Fruit fly (Drosophila melanogaster): Measurements from ENCODE around the gene Osi23.

The Osi23 gene

DNA sequence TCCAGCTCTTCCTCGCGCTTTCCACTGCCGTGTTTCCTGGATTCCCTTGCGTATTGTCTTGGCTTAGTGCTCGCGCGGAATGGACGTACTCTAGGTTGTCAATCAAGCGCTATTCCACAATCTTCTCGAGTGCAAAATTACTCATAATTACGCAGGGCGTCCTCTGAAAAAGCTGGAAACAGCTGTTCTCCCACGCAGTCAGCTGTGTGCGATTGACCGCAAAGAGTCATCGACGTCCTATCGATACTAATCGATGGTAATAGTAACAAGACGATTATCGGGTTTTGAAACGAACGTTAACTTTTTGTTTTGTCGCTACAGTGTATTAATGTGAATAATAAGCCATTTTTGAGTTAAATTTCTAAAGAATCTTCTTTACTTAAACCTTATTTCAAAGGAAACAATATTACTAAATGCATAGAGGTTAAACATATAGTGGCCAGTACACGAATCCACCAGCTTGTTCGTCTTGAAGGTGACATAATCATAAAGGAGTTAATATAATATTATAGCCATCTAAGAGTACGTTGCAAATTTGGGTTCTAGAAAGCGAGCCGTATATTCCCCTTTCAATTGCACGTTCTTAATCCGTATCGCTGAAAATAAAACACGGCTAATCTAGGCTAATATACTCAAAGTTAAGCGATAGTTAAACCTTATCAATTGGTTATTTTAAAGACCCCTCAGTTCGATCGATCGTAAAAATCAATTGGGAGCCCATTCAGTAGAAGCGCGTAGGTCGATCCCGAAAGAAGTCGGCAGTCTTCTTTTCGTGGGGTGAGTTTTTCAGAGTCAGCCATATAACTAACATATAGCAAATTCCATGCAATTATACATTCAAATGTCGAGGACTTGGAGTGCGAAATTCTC lies 14.5 kb upstream of the Osi23 start, which contains the start of the genes CG2224 and CDase (continued):
- peak; percentile 91 for TF ChIP-seq Dll (GFP tag; IDR thresholded peaks at IDR 0.05; ENCODE audit: partially characterized antibody)
- peak; percentile 84 for TF ChIP-seq CG16813 (GFP tag; IDR thresholded peaks at IDR 0.05; ENCODE audit: partially characterized antibody)
- TF ChIP-seq klu (GFP tag; IDR thresholded peaks at IDR 0.05) = 0 out of 2 replicates have a peak, but pooled peaks have one; percentile 14
- TF ChIP-seq CG2129 (GFP tag; IDR thresholded peaks at IDR 0.05; ENCODE audit: partially characterized antibody) = peak; percentile 63; the same call in 1 of the 2 replicates
- TF ChIP-seq Xbp1 (GFP tag; optimal IDR thresholded peaks at IDR 0.05) = no peak
- peak; percentile 87 for TF ChIP-seq nerfin-2 (GFP tag; IDR thresholded peaks at IDR 0.05; ENCODE audit: partially characterized antibody)
- peak; percentile 68 for TF ChIP-seq Sry-δ (GFP tag; optimal IDR thresholded peaks at IDR 0.05)
- TF ChIP-seq CG3995 (GFP tag; optimal IDR thresholded peaks at IDR 0.05) = no peak
- TF ChIP-seq NC2β (GFP tag; optimal IDR thresholded peaks at IDR 0.05) = no peak
- TF ChIP-seq CG15514 (GFP tag; optimal IDR thresholded peaks at IDR 0.05) = peak; percentile 62
- TF ChIP-seq D19A (tag; optimal IDR thresholded peaks at IDR 0.05) = no peak
- TF ChIP-seq CG14441 (GFP tag; IDR thresholded peaks at IDR 0.05) = no peak
- no peak for TF ChIP-seq CG18764 (GFP tag; optimal IDR thresholded peaks at IDR 0.05)
- TF ChIP-seq MBD-R2 (GFP tag; IDR thresholded peaks at IDR 0.05) = peak; percentile 89
- peak; percentile 3 for TF ChIP-seq CrebB (tag; optimal IDR thresholded peaks at IDR 0.05)
- TF ChIP-seq Dp (GFP tag; optimal IDR thresholded peaks at IDR 0.05) = peak; percentile 74
- TF ChIP-seq zen2 (GFP tag; IDR thresholded peaks at IDR 0.05; ENCODE audit: partially characterized antibody) = peak; percentile 97
- peak; percentile 98 for TF ChIP-seq CG34224 (GFP tag; IDR thresholded peaks at IDR 0.05; ENCODE audit: partially characterized antibody)
- TF ChIP-seq nau (GFP tag; optimal IDR thresholded peaks at IDR 0.05) = no peak
- peak; percentile 89 to 99 for TF ChIP-seq crp (GFP tag; optimal IDR thresholded peaks at IDR 0.05)
- no peak for TF ChIP-seq psq (GFP tag; optimal IDR thresholded peaks at IDR 0.05)
- TF ChIP-seq sna (GFP tag; IDR thresholded peaks at IDR 0.05; ENCODE audit: partially characterized antibody) = peak; percentile 95
- no peak for TF ChIP-seq Mad (GFP tag; optimal IDR thresholded peaks at IDR 0.05)
- no peak for TF ChIP-seq CG4282 (GFP tag; optimal IDR thresholded peaks at IDR 0.05)
- TF ChIP-seq stwl (tag; optimal IDR thresholded peaks at IDR 0.05) = peak; percentile 47
- no peak for TF ChIP-seq CG12155 (GFP tag; optimal IDR thresholded peaks at IDR 0.05)
- TF ChIP-seq pzg (GFP tag; optimal IDR thresholded peaks at IDR 0.05) = peak; percentile 75
- peak; percentile 96 for TF ChIP-seq Myb (GFP tag; optimal IDR thresholded peaks at IDR 0.05)
- TF ChIP-seq chinmo (GFP tag; IDR thresholded peaks at IDR 0.05; ENCODE audit: partially characterized antibody) = peak; percentile 96
- TF ChIP-seq Med (GFP tag) = peak; percentile 73
- peak; percentile 72 for TF ChIP-seq inv (GFP tag; IDR thresholded peaks at IDR 0.05; ENCODE audit: partially characterized antibody)
- no peak for TF ChIP-seq CG4404 (GFP tag; IDR thresholded peaks at IDR 0.05)
- TF ChIP-seq sisA (GFP tag; IDR thresholded peaks at IDR 0.05) = no peak
- peak; percentile 89 for TF ChIP-seq CG14860 (GFP tag; IDR thresholded peaks at IDR 0.05; ENCODE audit: partially characterized antibody)
- peak; percentile 86 for TF ChIP-seq vnd (GFP tag; IDR thresholded peaks at IDR 0.05; ENCODE audit: partially characterized antibody)
- no peak for TF ChIP-seq CG31441 (GFP tag; IDR thresholded peaks at IDR 0.05)
- peak; percentile 89 for TF ChIP-seq amos (GFP tag; IDR thresholded peaks at IDR 0.05; ENCODE audit: partially characterized antibody)
- peak; percentile 93 for TF ChIP-seq HLH4C (GFP tag; IDR thresholded peaks at IDR 0.05; ENCODE audit: partially characterized antibody)
- no peak for TF ChIP-seq Chrac-16 (GFP tag; optimal IDR thresholded peaks at IDR 0.05)
- TF ChIP-seq CG13424 (tag; optimal IDR thresholded peaks at IDR 0.05) = no peak
- TF ChIP-seq CG42726 (GFP tag; IDR thresholded peaks at IDR 0.05; ENCODE audit: partially characterized antibody) = peak; percentile 59; the same call in 1 of the 2 replicates
- TF ChIP-seq CG13287 (GFP tag; IDR thresholded peaks at IDR 0.05; ENCODE audit: partially characterized antibody) = peak; percentile 97
- TF ChIP-seq bbx (GFP tag; IDR thresholded peaks at IDR 0.05; ENCODE audit: partially characterized antibody) = peak; percentile 94
- peak; percentile 87 for TF ChIP-seq CG7963 (GFP tag; IDR thresholded peaks at IDR 0.05; ENCODE audit: partially characterized antibody)
- no peak for TF ChIP-seq grn (GFP tag; optimal IDR thresholded peaks at IDR 0.05)
- TF ChIP-seq Bgb (GFP tag; IDR thresholded peaks at IDR 0.05; ENCODE audit: partially characterized antibody) = peak; percentile 93

All from whole organism, embryonic.